Fruit fly (Drosophila melanogaster): ENCODE measurements around the gene Dyrk2.

The Dyrk2 gene

dm6 chr2L:14273540-14273939 is 39.6 kb upstream of the Dyrk2 start:
- TF ChIP-seq Myc (optimal IDR thresholded peaks at IDR 0.05) (no peak), psq (GFP tag; optimal IDR thresholded peaks at IDR 0.05) (no peak), Vsx2 (GFP tag; optimal IDR thresholded peaks at IDR 0.05; ENCODE audit: partially characterized antibody) (no peak), jim (GFP tag; optimal IDR thresholded peaks at IDR 0.05) (no peak), Hnf4 (GFP tag; optimal IDR thresholded peaks at IDR 0.05) (no peak), CG9705 (GFP tag; optimal IDR thresholded peaks at IDR 0.05) (no peak), Mio (GFP tag; optimal IDR thresholded peaks at IDR 0.05) (no peak), Jra (GFP tag; optimal IDR thresholded peaks at IDR 0.05) (no peak), woc (GFP tag; optimal IDR thresholded peaks at IDR 0.05) (no peak), ey (GFP tag; optimal IDR thresholded peaks at IDR 0.05) (no peak), brk (GFP tag; optimal IDR thresholded peaks at IDR 0.05) (no peak), CG32264 (GFP tag; optimal IDR thresholded peaks at IDR 0.05) (no peak), foxo (GFP tag; optimal IDR thresholded peaks at IDR 0.05) (no peak), Sp1 (GFP tag; optimal IDR thresholded peaks at IDR 0.05) (no peak), dsf (GFP tag; optimal IDR thresholded peaks at IDR 0.05; ENCODE audit: borderline replicate concordance) (no peak), GATAd (GFP tag; optimal IDR thresholded peaks at IDR 0.05) (no peak), CrebA (GFP tag; optimal IDR thresholded peaks at IDR 0.05; ENCODE audit: borderline replicate concordance) (no peak), rgr (GFP tag; optimal IDR thresholded peaks at IDR 0.05) (no peak), dmrt93B (GFP tag; optimal IDR thresholded peaks at IDR 0.05) (no peak)

dm6 chr2L:14271424-14271823 is 37.5 kb upstream of the Dyrk2 start:
- no peak for TF ChIP-seq brk (GFP tag; optimal IDR thresholded peaks at IDR 0.05)
- no peak for TF ChIP-seq usp (GFP tag; optimal IDR thresholded peaks at IDR 0.05)
- TF ChIP-seq sv (GFP tag; optimal IDR thresholded peaks at IDR 0.05): no peak
- no peak for TF ChIP-seq CrebA (GFP tag; optimal IDR thresholded peaks at IDR 0.05; ENCODE audit: borderline replicate concordance)
- no peak for TF ChIP-seq foxo (GFP tag; optimal IDR thresholded peaks at IDR 0.05)
- no peak for TF ChIP-seq Hnf4 (GFP tag; optimal IDR thresholded peaks at IDR 0.05)
- TF ChIP-seq Myc (optimal IDR thresholded peaks at IDR 0.05): no peak
- TF ChIP-seq fru (GFP tag; optimal IDR thresholded peaks at IDR 0.05): no peak
- no peak for TF ChIP-seq jim (GFP tag; optimal IDR thresholded peaks at IDR 0.05)
- no peak for TF ChIP-seq N (GFP tag; optimal IDR thresholded peaks at IDR 0.05)
- TF ChIP-seq woc (GFP tag; optimal IDR thresholded peaks at IDR 0.05): no peak
- TF ChIP-seq h (GFP tag; optimal IDR thresholded peaks at IDR 0.05): no peak
- TF ChIP-seq Dif (GFP tag; optimal IDR thresholded peaks at IDR 0.05; ENCODE audit: partially characterized antibody): no peak

- TF ChIP-seq Vsx2 (GFP tag; optimal IDR thresholded peaks at IDR 0.05; ENCODE audit: partially characterized antibody): no peak
- no peak for TF ChIP-seq Dfd (GFP tag; optimal IDR thresholded peaks at IDR 0.05)
- no peak for TF ChIP-seq Sp1 (GFP tag; optimal IDR thresholded peaks at IDR 0.05)
- TF ChIP-seq Hr83 (GFP tag; optimal IDR thresholded peaks at IDR 0.05; ENCODE audit: poor library complexity, severe bottlenecking): no peak
- no peak for TF ChIP-seq Jra (GFP tag; optimal IDR thresholded peaks at IDR 0.05)
These were observed 34.7 kb upstream of the Dyrk2 start for dm6 chr2L:14268622-14269021.

DNA sequence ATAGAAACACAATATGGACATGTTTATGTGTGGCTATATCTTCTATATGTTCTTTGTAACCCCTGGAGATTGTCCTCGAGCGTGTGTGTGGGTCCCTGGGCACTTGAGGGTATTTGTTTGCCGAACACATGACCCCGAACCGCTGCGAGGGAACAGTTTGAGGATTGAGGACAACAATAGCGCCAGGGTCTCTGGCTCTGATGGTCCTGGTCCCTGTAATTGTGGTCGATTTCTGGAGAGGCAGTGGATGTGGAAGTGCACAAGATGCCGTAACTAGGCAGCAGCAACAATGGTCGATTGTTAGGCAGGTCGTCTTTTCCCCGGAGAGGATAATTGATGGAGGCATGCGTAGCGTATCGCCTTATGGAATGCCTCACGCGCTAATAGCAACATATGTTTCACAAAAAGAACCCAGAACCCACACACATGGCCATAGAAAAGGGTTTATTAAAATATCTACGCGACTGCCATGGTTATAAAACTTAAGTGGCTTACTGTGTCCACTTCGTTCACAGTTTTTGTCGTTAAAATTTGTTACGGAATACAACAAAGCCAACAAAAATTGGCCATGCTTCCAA is 31.2 kb upstream of the Dyrk2 start:
- TF ChIP-seq dsf (GFP tag; optimal IDR thresholded peaks at IDR 0.05; ENCODE audit: borderline replicate concordance) (no peak), OdsH (GFP tag; optimal IDR thresholded peaks at IDR 0.05) (no peak), tai (GFP tag; optimal IDR thresholded peaks at IDR 0.05) (no peak), sage (GFP tag; optimal IDR thresholded peaks at IDR 0.05) (no peak), fru (GFP tag; optimal IDR thresholded peaks at IDR 0.05) (no peak), Sp1 (GFP tag; optimal IDR thresholded peaks at IDR 0.05) (no peak), usp (GFP tag; optimal IDR thresholded peaks at IDR 0.05) (no peak), Rel (GFP tag; optimal IDR thresholded peaks at IDR 0.05) (no peak), Rel (tag; optimal IDR thresholded peaks at IDR 0.05) (no peak), CG9705 (GFP tag; optimal IDR thresholded peaks at IDR 0.05) (no peak), CG32264 (GFP tag; optimal IDR thresholded peaks at IDR 0.05) (no peak), Dif (GFP tag; optimal IDR thresholded peaks at IDR 0.05; ENCODE audit: partially characterized antibody) (no peak), Jra (GFP tag; optimal IDR thresholded peaks at IDR 0.05) (no peak), dl (GFP tag; optimal IDR thresholded peaks at IDR 0.05; ENCODE audit: insufficient read depth in 1 of 2, partially characterized antibody in 2 of 2) (no peak), HLH106 (tag; optimal IDR thresholded peaks at IDR 0.05) (no peak)
